Worm (Caenorhabditis elegans) whole organism, L2 larva: Measurements from ENCODE around the gene T22D1.8.

ENCODE experiments used
- F13H6.1 ChIP-seq: sonication (generic microtip); optimal IDR thresholded peaks from 2 replicates; lab custom pipeline; 2016; ENCODE audit warnings: missing genetic modification characterization, missing compliant biosample characterization
- alr-1 ChIP-seq: fragments of 150-350 bp; optimal IDR thresholded peaks from 2 replicates; lab custom pipeline; 2014; ENCODE audit warnings: missing biosample characterization, missing genetic modification characterization
- ama-1 ChIP-seq: fragments of 150-350 bp; optimal IDR thresholded peaks from 2 replicates; lab custom pipeline; 2018; ENCODE audit warnings: inconsistent platforms
- blmp-1 ChIP-seq: sonication (generic microtip); optimal IDR thresholded peaks from 2 replicates; lab custom pipeline; 2017; ENCODE audit warnings: missing genetic modification characterization, mild to moderate bottlenecking, missing compliant biosample characterization, antibody characterized with exemption, moderate library complexity; ENCODE audit not compliant: insufficient read depth
- dmd-4 ChIP-seq: sonication (generic microtip); optimal IDR thresholded peaks from 2 replicates; lab custom pipeline; 2017; ENCODE audit warnings: missing biosample characterization, missing genetic modification characterization
- egl-27 ChIP-seq: sonication (generic microtip); optimal IDR thresholded peaks from 3 replicates; lab custom pipeline; 2017; ENCODE audit warnings: missing biosample characterization, missing genetic modification reagents, missing genetic modification characterization
- elt-1 ChIP-seq: fragments of 150-350 bp; optimal IDR thresholded peaks from 2 replicates; lab custom pipeline; 2014; ENCODE audit warnings: missing biosample characterization, missing genetic modification characterization
- fos-1 ChIP-seq: fragments of 150-350 bp; optimal IDR thresholded peaks from 2 replicates; lab custom pipeline; 2014; ENCODE audit warnings: missing biosample characterization, missing genetic modification characterization
- lin-11 ChIP-seq: fragments of 150-350 bp; sonication (generic microtip); optimal IDR thresholded peaks from 2 replicates; lab custom pipeline; 2014; ENCODE audit warnings: missing biosample characterization, missing genetic modification characterization, inconsistent platforms, mixed read lengths
- lin-39 ChIP-seq: fragments of 150-350 bp; optimal IDR thresholded peaks from 2 replicates; lab custom pipeline; 2014; ENCODE audit warnings: missing biosample characterization, missing genetic modification reagents, missing genetic modification characterization
- nhr-25 ChIP-seq: fragments of 150-350 bp; sonication (generic microtip); optimal IDR thresholded peaks from 3 replicates; lab custom pipeline; 2014; ENCODE audit warnings: missing biosample characterization, missing genetic modification characterization
- nhr-77 ChIP-seq: fragments of 150-350 bp; optimal IDR thresholded peaks from 2 replicates; lab custom pipeline; 2014; ENCODE audit warnings: missing biosample characterization, missing genetic modification characterization
- snpc-4 ChIP-seq: fragments of 150-350 bp; optimal IDR thresholded peaks from 2 replicates; lab custom pipeline; 2014; ENCODE audit warnings: missing biosample characterization, missing genetic modification characterization
- zag-1 ChIP-seq: fragments of 150-350 bp; optimal IDR thresholded peaks from 2 replicates; lab custom pipeline; 2014; ENCODE audit warnings: missing biosample characterization, missing genetic modification characterization

- TF ChIP-seq F13H6.1 (tag; lab: Kevin White, UChicago): no peak
- no peak for TF ChIP-seq zag-1 (tag; lab: Kevin White, UChicago)
- no peak for TF ChIP-seq alr-1 (tag; lab: Kevin White, UChicago)
- no peak for TF ChIP-seq snpc-4 (tag; lab: Kevin White, UChicago)
- TF ChIP-seq egl-27 (tag; lab: Kevin White, UChicago): no peak
- TF ChIP-seq fos-1: no peak
- no peak for TF ChIP-seq lin-39 (tag; lab: Kevin White, UChicago)
- TF ChIP-seq blmp-1 (tag; lab: Kevin White, UChicago): no peak
- TF ChIP-seq nhr-25 (tag; lab: Kevin White, UChicago): no peak
- no peak for TF ChIP-seq ama-1 (lab: Kevin White, UChicago)
- no peak for TF ChIP-seq nhr-77 (tag; lab: Kevin White, UChicago)
- TF ChIP-seq lin-11: no peak
- TF ChIP-seq elt-1 (tag; lab: Kevin White, UChicago): no peak
- TF ChIP-seq dmd-4: no peak
Measured at ce11 chrIV:6937548-6937947, 31.4 kb upstream of the T22D1.8 start, which contains the start of gene npr-12.
